Worm (Caenorhabditis elegans) whole organism, L2 larva: ENCODE measurements around the gene fbxl-4.

Experiments
- C34F6.9 ChIP-seq: fragments of 150-350 bp; optimal IDR thresholded peaks from 2 replicates; lab custom pipeline; 2014; ENCODE audit warnings: missing biosample characterization, missing genetic modification characterization
- F13H6.1 ChIP-seq: sonication (generic microtip); optimal IDR thresholded peaks from 2 replicates; lab custom pipeline; 2016; ENCODE audit warnings: missing genetic modification characterization, missing compliant biosample characterization
- R02D3.7 ChIP-seq: fragments of 150-350 bp; optimal IDR thresholded peaks from 2 replicates; lab custom pipeline; 2014; ENCODE audit warnings: missing biosample characterization, missing genetic modification characterization
- alr-1 ChIP-seq: fragments of 150-350 bp; optimal IDR thresholded peaks from 2 replicates; lab custom pipeline; 2014; ENCODE audit warnings: missing biosample characterization, missing genetic modification characterization
- aly-2 ChIP-seq: fragments of 150-350 bp; optimal IDR thresholded peaks from 2 replicates; lab custom pipeline; 2014; ENCODE audit warnings: missing biosample characterization, missing genetic modification characterization
- blmp-1 ChIP-seq: sonication (generic microtip); optimal IDR thresholded peaks from 2 replicates; lab custom pipeline; 2017; ENCODE audit warnings: missing genetic modification characterization, mild to moderate bottlenecking, missing compliant biosample characterization, antibody characterized with exemption, moderate library complexity; ENCODE audit not compliant: insufficient read depth
- ceh-16 ChIP-seq: fragments of 150-350 bp; optimal IDR thresholded peaks from 2 replicates; lab custom pipeline; 2014; ENCODE audit warnings: missing biosample characterization, missing genetic modification characterization
- ceh-82 ChIP-seq: fragments of 150-350 bp; optimal IDR thresholded peaks from 2 replicates; lab custom pipeline; 2014; ENCODE audit warnings: missing biosample characterization, missing genetic modification characterization
- dmd-4 ChIP-seq: sonication (generic microtip); optimal IDR thresholded peaks from 2 replicates; lab custom pipeline; 2017; ENCODE audit warnings: missing biosample characterization, missing genetic modification characterization
- egl-27 ChIP-seq: sonication (generic microtip); optimal IDR thresholded peaks from 3 replicates; lab custom pipeline; 2017; ENCODE audit warnings: missing biosample characterization, missing genetic modification reagents, missing genetic modification characterization
- elt-3 ChIP-seq: sonication (generic microtip); optimal IDR thresholded peaks from 2 replicates; lab custom pipeline; 2017; ENCODE audit warnings: missing biosample characterization, missing genetic modification characterization
- gmeb-1 ChIP-seq: fragments of 150-350 bp; optimal IDR thresholded peaks from 2 replicates; lab custom pipeline; 2014; ENCODE audit warnings: missing biosample characterization, missing genetic modification characterization
- lin-11 ChIP-seq: fragments of 150-350 bp; sonication (generic microtip); optimal IDR thresholded peaks from 2 replicates; lab custom pipeline; 2014; ENCODE audit warnings: missing biosample characterization, missing genetic modification characterization, inconsistent platforms, mixed read lengths
- lin-39 ChIP-seq: fragments of 150-350 bp; optimal IDR thresholded peaks from 2 replicates; lab custom pipeline; 2014; ENCODE audit warnings: missing biosample characterization, missing genetic modification reagents, missing genetic modification characterization
- lsy-2 ChIP-seq, 2 experiments: fragments of 150-350 bp in 1 of 2; sonication (generic microtip) in 1 of 2; optimal IDR thresholded peaks; 2 replicates each; lab custom pipeline; 2014 to 2017; ENCODE audit warnings: missing biosample characterization in 2 of 2, missing genetic modification characterization in 2 of 2
- mab-5 ChIP-seq: fragments of 150-350 bp; optimal IDR thresholded peaks from 2 replicates; lab custom pipeline; 2014; ENCODE audit warnings: missing biosample characterization, missing genetic modification characterization
- mbf-1 ChIP-seq: sonication (generic microtip); optimal IDR thresholded peaks from 2 replicates; lab custom pipeline; 2017; ENCODE audit warnings: missing biosample characterization, missing genetic modification characterization
- nhr-11 ChIP-seq: fragments of 150-350 bp; optimal IDR thresholded peaks from 2 replicates; lab custom pipeline; 2014; ENCODE audit warnings: missing biosample characterization, missing genetic modification characterization
- nhr-21 ChIP-seq: fragments of 150-350 bp; optimal IDR thresholded peaks from 2 replicates; lab custom pipeline; 2014; ENCODE audit warnings: missing biosample characterization, missing genetic modification characterization
- nhr-23 ChIP-seq: fragments of 150-350 bp; optimal IDR thresholded peaks from 2 replicates; lab custom pipeline; 2014; ENCODE audit warnings: missing biosample characterization, missing genetic modification reagents, missing genetic modification characterization
- nhr-25 ChIP-seq: fragments of 150-350 bp; sonication (generic microtip); optimal IDR thresholded peaks from 3 replicates; lab custom pipeline; 2014; ENCODE audit warnings: missing biosample characterization, missing genetic modification characterization
- nhr-6 ChIP-seq: fragments of 150-350 bp; optimal IDR thresholded peaks from 2 replicates; lab custom pipeline; 2014; ENCODE audit warnings: missing biosample characterization, missing genetic modification characterization
- nhr-77 ChIP-seq: fragments of 150-350 bp; optimal IDR thresholded peaks from 2 replicates; lab custom pipeline; 2014; ENCODE audit warnings: missing biosample characterization, missing genetic modification characterization
- peb-1 ChIP-seq: fragments of 150-350 bp; optimal IDR thresholded peaks from 2 replicates; lab custom pipeline; 2014; ENCODE audit warnings: missing biosample characterization, missing genetic modification characterization
- sem-4 ChIP-seq: fragments of 150-350 bp; optimal IDR thresholded peaks from 2 replicates; lab custom pipeline; 2014; ENCODE audit warnings: missing biosample characterization, missing genetic modification reagents, missing genetic modification characterization
- sma-9 ChIP-seq, 2 experiments: fragments of 150-350 bp in 1 of 2; sonication (generic microtip) in 1 of 2; optimal IDR thresholded peaks; 2 replicates each; lab custom pipeline; 2014 to 2016; ENCODE audit warnings: missing genetic modification characterization in 2 of 2, mild to moderate bottlenecking in 1 of 2, missing biosample characterization in 1 of 2, missing compliant biosample characterization in 1 of 2, missing genetic modification reagents in 1 of 2, moderate library complexity in 1 of 2
- snpc-4 ChIP-seq: fragments of 150-350 bp; optimal IDR thresholded peaks from 2 replicates; lab custom pipeline; 2014; ENCODE audit warnings: missing biosample characterization, missing genetic modification characterization
- unc-55 ChIP-seq: fragments of 150-350 bp; sonication (generic microtip); optimal IDR thresholded peaks from 3 replicates; lab custom pipeline; 2014; ENCODE audit warnings: missing biosample characterization, missing genetic modification reagents, missing genetic modification characterization
- unc-62 ChIP-seq: fragments of 150-350 bp; optimal IDR thresholded peaks from 2 replicates; lab custom pipeline; 2014; ENCODE audit warnings: missing biosample characterization, missing genetic modification reagents, missing genetic modification characterization
- ztf-1 ChIP-seq: fragments of 200-800 bp; sonication (Bioruptor generic); conservative IDR thresholded peaks from 2 replicates; pipeline ENCODE4 v1.3.6; 2022; ENCODE audit warnings: missing genetic modification characterization, missing compliant biosample characterization
- ztf-11 ChIP-seq: sonication (generic microtip); optimal IDR thresholded peaks from 2 replicates; lab custom pipeline; 2017; ENCODE audit warnings: missing biosample characterization, missing genetic modification characterization
- ztf-4 ChIP-seq: fragments of 150-350 bp; optimal IDR thresholded peaks from 2 replicates; lab custom pipeline; 2014; ENCODE audit warnings: missing biosample characterization, missing genetic modification characterization

The fbxl-4 gene

DNA sequence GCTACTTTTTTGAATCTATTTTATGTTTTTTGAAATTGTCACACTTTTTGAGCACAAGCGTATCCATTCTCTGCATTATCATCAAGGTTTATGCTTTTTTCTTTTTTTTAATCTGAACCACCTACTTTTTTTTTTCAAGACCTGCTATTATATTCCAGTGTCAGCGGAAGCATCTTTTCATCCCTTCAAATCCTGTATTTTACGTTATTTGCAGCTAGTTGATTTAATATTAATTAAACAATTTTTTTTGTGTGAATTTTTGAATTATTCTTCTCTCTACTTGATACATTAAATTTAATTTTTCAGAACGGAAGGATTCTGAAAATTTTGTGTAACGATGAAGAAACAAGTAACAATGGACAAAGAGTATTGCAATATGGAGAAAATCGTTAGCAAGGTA, 21.1 kb downstream of the fbxl-4 start, which contains the start of gene C25B8.8:
Gene C25B8.8 (plus strand): TSS at position 301 of the 400 bp plus-strand sequence.
- TF ChIP-seq lsy-2 (tag; optimal IDR thresholded peaks at IDR 0.05; lab: Kevin White, UChicago) (no peak), unc-62 (GFP tag; lab: Kevin White, UChicago) (no peak), ztf-11 (no peak)

DNA sequence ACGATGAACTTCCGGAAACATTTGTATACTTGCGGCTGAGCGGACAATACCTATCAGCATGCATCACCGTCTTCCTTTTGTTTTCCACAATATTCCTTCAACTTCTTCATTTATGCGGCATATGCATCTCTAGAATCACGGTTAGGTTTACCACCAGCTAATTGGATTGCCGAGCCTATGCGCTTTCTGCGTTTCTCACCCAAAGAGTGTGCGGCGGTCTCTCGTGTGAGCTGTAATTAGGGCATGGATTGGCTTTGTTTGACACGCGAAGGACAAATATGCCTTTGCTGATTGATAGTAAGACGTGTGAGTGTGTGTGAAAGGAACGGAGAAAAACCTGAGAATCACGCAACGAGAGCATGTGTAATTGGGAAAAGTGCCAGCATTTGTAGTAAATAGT, 24.9 kb downstream of the fbxl-4 start:
- TF ChIP-seq mbf-1 (no peak), ztf-1 (GFP tag; lab: Robert Waterston, UW) (no peak), nhr-11 (tag; lab: Kevin White, UChicago) (no peak), ceh-82 (tag; lab: Kevin White, UChicago) (no peak), alr-1 (tag; lab: Kevin White, UChicago) (no peak), blmp-1 (tag; lab: Kevin White, UChicago) (no peak), elt-3 (tag; lab: Kevin White, UChicago) (no peak), nhr-6 (tag; lab: Kevin White, UChicago) (no peak), unc-62 (GFP tag; lab: Kevin White, UChicago) (no peak), nhr-21 (tag; lab: Kevin White, UChicago) (no peak), lin-39 (no peak), lin-11 (tag; lab: Kevin White, UChicago) (no peak), mab-5 (no peak), nhr-23 (tag; lab: Kevin White, UChicago) (no peak), snpc-4 (tag; lab: Kevin White, UChicago) (no peak), nhr-25 (tag; lab: Kevin White, UChicago) (no peak), sem-4 (tag; lab: Kevin White, UChicago) (no peak)

DNA sequence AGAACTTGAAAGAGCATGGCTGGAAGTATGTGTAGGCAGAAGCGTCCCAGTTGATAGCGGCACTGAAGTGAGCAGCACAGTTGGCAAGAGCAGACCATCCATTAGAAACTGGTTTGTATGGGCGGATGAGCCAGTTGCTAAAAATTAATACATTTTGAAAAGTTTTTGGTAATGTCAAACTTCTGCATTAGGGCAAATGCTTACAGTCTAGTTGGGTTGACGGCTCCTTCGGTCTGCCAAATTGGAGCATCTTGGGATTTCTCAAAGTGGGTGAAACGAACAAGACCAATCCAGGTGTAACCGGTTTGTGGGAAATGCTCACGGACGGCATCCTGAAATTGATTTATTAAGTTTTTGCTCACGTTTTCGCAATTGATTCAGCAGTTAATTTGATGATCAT, 29.0 kb downstream of the fbxl-4 start:
- no peak for TF ChIP-seq elt-3 (tag; lab: Kevin White, UChicago)
- TF ChIP-seq ceh-82 (tag; lab: Kevin White, UChicago) = no peak
- TF ChIP-seq ceh-16 (tag; lab: Kevin White, UChicago) = no peak
- no peak for TF ChIP-seq lin-39
- TF ChIP-seq, all 48 proteins: peak for 0

DNA sequence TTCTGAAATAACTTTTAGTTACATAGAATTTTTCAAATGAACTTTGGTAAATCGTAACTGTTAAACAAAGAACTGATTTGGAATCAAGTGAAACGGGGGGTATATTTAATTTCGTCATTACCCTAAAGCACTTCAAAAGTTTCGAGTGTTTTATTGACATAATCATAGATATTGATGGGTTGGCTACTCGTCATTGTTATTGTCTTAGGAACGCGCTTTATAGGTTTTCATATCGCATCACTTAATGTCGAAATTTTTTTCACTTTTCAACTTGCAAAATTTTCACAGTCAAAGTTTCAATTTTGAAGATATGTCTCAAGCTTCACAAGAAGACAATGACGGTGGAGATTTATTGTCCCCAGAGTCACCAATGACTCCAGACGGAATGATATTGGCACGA, 30.1 kb downstream of the fbxl-4 start, which contains the start of gene kqt-1:
Gene kqt-1 (plus strand): TSS at position 301 of the 400 bp plus-strand sequence.
- TF ChIP-seq egl-27 (tag; lab: Kevin White, UChicago) (no peak), aly-2 (tag; lab: Kevin White, UChicago) (no peak), lsy-2 (tag; optimal IDR thresholded peaks at IDR 0.05; lab: Kevin White, UChicago) (no peak), snpc-4 (tag; lab: Kevin White, UChicago) (no peak), unc-55 (GFP tag; lab: Kevin White, UChicago) (no peak), ztf-4 (tag; lab: Kevin White, UChicago) (no peak), C34F6.9 (tag; lab: Kevin White, UChicago) (no peak), nhr-25 (tag; lab: Kevin White, UChicago) (no peak), nhr-77 (tag; lab: Kevin White, UChicago) (no peak), gmeb-1 (tag; lab: Kevin White, UChicago) (no peak), F13H6.1 (tag; lab: Kevin White, UChicago) (no peak), unc-62 (GFP tag; lab: Kevin White, UChicago) (no peak)

DNA sequence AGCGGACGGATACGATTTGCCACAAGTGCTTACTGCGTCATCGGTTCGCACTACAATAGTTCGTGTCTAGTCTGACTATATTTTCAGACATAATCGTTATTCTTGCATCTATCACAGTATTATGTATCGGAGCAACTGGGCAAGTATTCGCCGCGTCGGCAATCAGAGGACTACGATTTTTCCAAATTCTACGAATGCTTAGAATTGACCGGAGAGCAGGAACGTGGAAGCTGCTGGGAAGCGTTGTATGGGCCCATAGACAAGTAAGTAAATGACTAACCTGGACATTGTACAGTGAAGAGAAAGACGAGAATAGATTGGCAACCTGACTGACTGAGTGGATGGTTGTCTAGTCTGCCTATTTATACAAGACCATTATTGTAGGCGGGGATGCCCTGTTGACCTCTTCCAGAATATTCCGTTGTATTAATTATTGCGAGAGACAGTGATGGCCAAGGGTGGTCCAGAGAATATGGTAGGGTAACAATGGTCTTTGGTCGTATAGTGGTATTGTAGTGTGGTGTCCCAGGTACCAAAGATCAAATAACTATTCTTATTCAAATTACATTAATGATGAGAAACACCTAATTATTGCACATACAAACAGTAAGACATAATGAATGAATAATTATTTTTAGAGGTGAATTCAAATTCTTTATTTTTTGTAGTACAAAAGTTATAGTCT, 34.1 kb downstream of the fbxl-4 start, which contains the start of gene clec-266:
Gene clec-266 (minus strand): TSS at position 364 of the 685 bp plus-strand sequence.
- no peak for TF ChIP-seq peb-1 (tag; lab: Kevin White, UChicago)
- TF ChIP-seq R02D3.7 = no peak
- TF ChIP-seq ceh-82 (tag; lab: Kevin White, UChicago) = no peak
- TF ChIP-seq dmd-4 = no peak
- no peak for TF ChIP-seq sma-9 (GFP tag; optimal IDR thresholded peaks at IDR 0.05; lab: Kevin White, UChicago)
- no peak for TF ChIP-seq sma-9 (tag; optimal IDR thresholded peaks at IDR 0.05; lab: Kevin White, UChicago)
- TF ChIP-seq ztf-4 (tag; lab: Kevin White, UChicago) = no peak
